Worm (Caenorhabditis elegans): ENCODE data around the gene B0563.7.

DNA sequence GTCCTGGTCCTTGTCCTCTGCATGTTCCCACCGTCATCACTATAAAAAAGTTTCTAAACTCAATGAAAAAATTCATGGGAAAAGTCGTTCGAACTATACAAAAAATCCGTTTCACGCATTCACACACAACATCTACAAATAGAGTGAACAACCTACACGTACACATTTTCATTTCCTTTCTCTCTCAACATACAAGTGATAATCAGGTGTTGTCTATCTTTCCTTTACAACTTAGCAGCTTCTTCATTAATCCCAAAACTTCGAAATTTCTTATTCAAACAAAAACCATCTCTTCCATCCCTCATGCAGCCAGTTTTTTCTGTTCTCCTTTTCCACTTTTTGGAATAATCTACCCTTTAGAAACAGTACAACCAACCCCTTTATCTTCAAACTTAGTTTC, 46.2 kb downstream of the B0563.7 start:
- no peak for TF ChIP-seq mep-1 (tag; optimal IDR thresholded peaks at IDR 0.05)
- TF ChIP-seq nhr-76 (tag; optimal IDR thresholded peaks at IDR 0.05): no peak

All from whole organism, L1 larva.